Worm (Caenorhabditis elegans): ENCODE results near the gene cest-16.

Gene cest-16

DNA sequence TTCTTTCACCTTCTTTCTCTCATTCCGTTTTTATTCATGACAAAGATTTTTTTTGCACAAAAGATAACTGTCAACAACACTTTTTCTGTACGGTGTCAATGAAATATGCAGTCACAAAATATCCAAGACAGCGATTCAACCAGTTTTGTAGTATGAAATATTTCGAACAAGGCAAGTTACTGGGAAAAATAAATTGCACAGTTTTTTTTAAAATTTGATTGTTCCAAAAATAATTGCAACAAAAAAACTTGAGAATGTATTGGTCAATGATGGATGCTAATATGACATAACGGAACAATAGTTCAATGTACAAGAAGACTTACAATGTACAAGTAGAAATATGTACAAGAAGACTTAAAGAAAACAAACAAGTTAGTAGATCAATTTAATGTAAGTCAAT is 46.0 kb downstream of the cest-16 start:
- no peak for TF ChIP-seq mdl-1 (tag; optimal IDR thresholded peaks at IDR 0.05)
- TF ChIP-seq pax-3 (tag; optimal IDR thresholded peaks at IDR 0.05) = no peak
- no peak for TF ChIP-seq xbp-1 (tag; optimal IDR thresholded peaks at IDR 0.05)
- no peak for TF ChIP-seq nhr-237 (tag; optimal IDR thresholded peaks at IDR 0.05)
- no peak for TF ChIP-seq nhr-85 (tag)

DNA sequence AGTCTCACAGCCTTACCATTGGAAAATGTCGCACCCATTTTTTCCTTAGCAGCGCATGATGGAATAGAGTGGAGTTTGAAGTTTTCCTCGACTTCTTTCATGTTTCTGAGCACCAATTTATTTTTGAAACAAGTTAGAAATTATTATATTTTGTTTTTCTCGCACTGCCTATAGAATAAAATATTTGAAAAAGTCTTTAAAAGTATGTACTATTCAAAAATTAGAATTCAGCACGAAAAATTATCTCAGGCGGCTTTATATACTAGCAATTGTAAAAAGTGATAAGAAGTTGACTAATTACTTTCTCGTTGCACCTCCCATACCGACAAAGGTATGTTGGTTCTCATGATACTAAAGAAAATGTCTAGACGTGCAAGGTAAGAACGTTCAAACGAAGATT is 47.3 kb downstream of the cest-16 start, which contains the start of gene C03B1.9:
Gene C03B1.9 (minus strand): TSS at position 101 of the 400 bp plus-strand sequence.
- no peak for TF ChIP-seq irx-1 (tag; optimal IDR thresholded peaks at IDR 0.05)
- no peak for TF ChIP-seq lin-39 (tag; optimal IDR thresholded peaks at IDR 0.05)
- no peak for TF ChIP-seq nhr-76 (tag; optimal IDR thresholded peaks at IDR 0.05)
- TF ChIP-seq sox-4 (tag; optimal IDR thresholded peaks at IDR 0.05) = no peak
- TF ChIP-seq nhr-90 (tag; optimal IDR thresholded peaks at IDR 0.05; ENCODE audit: poor library complexity) = no peak
- TF ChIP-seq zip-4 (GFP tag; optimal IDR thresholded peaks at IDR 0.05) = no peak
- TF ChIP-seq ets-5 (GFP tag; IDR thresholded peaks at IDR 0.05) = no peak
- no peak for TF ChIP-seq fkh-4 (tag; optimal IDR thresholded peaks at IDR 0.05; ENCODE audit: borderline replicate concordance)
- no peak for TF ChIP-seq C34B4.2 (tag; optimal IDR thresholded peaks at IDR 0.05)

DNA sequence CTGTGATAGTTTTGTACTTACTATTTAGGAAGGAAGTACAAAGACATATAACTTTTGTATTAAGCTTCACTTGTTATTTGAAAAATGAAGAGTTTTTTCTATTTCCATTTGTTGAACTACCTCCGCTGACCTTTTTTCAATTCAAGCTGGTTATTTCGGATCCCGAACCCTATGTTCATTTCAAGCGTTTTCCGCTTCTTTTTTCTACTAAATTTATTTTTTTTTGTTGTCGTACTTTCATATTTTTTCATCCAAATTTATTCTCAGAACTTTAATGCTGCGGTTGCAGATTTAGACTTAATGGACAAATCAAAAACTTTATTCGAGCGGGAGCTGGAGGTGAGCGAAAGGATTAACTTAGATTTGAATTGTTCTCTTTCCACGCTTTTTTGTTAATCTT is 50.3 kb downstream of the cest-16 start, which contains the start of gene C03B1.6:
Gene C03B1.6 (plus strand): TSS at position 301 of the 400 bp plus-strand sequence.
- no peak for TF ChIP-seq nhr-76 (tag; optimal IDR thresholded peaks at IDR 0.05)
- peak; percentile 7 for TF ChIP-seq dsc-1 (tag; optimal IDR thresholded peaks at IDR 0.05)

DNA sequence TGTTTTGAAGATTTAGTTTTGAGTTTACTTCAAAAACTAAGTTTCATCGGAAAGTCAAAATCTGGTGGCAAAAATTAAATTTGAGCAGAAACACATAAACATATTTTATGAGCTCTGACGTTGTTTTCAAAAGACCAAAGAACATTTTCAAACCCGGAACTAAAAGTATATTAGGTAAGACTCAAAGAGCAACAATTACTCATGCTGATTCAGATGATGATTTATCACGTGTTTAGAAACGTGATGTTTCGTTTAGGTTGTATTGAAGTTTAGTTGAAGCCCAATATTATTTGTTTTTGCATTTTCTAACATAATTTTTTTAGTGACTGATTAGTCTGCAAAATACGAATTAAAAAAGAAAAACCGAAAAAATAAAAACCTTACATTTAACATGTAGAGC is 54.0 kb downstream of the cest-16 start:
- TF ChIP-seq fkh-8 (tag; optimal IDR thresholded peaks at IDR 0.05) = peak; percentile 78
- no peak for TF ChIP-seq ceh-63 (GFP tag; optimal IDR thresholded peaks at IDR 0.05)
- peak; percentile 60 for TF ChIP-seq ceh-8 (GFP tag; optimal IDR thresholded peaks at IDR 0.05)
- TF ChIP-seq fkh-10 (GFP tag; optimal IDR thresholded peaks at IDR 0.05) = no peak
- TF ChIP-seq nhr-20 (tag; optimal IDR thresholded peaks at IDR 0.05) = peak; percentile 3
- peak; percentile 43 for TF ChIP-seq sox-4 (tag; optimal IDR thresholded peaks at IDR 0.05)
- peak; percentile 51 for TF ChIP-seq nhr-71 (tag; optimal IDR thresholded peaks at IDR 0.05)
- peak; percentile 15 for TF ChIP-seq xbp-1 (tag; optimal IDR thresholded peaks at IDR 0.05)
